Worm (Caenorhabditis elegans): ENCODE results near the gene lgc-22.

DNA sequence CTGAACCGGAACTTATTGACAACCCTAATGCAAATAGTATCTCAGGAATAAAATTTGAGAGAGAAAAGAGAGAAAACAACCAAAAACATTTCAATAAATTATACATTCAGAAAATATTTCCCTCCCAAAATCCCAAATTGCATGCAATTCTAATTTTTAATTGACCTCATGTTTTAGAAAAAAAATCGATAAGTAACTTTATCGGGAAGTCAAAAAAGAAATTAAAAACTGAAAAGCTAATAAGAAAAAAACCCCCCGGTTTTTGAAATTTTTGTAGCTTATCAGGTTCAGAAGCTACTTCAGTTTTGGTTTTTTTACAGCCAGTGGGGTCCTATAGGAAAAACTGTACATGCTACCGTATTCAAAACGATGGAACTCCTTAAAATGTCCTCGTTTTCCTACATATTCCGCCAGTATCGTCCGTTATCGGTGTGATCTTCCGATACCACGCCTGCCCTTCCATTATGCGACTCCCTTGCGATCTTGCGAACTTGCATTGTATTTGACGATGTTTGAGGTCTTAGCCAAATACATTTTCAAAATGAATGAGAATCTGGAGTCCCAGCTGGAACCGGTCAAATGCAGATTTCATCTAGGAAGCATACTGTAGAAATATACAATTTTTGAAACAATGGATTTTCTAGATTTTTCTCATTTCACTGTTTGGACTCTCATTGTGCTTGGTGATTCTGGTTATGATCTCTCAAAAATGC, 35.2 kb downstream of the lgc-22 start, which contains the start of the genes W03B1.3 and oac-51:
- TF ChIP-seq nhr-111 (GFP tag; optimal IDR thresholded peaks at IDR 0.05) (no peak), unc-62 (GFP tag; optimal IDR thresholded peaks at IDR 0.05 in 1 of 2) (no peak), unc-62 (tag; optimal IDR thresholded peaks at IDR 0.05) (no peak)
